Fruit fly (Drosophila melanogaster) whole organism, embryonic: ENCODE measurements around the gene CG9630.

Experiments used
- Atf6 ChIP-seq: fragments of 200-800 bp; sonication (Bioruptor generic); IDR thresholded peaks from 2 replicates; pipeline ENCODE4 v1.3.6; 2022; ENCODE audit warnings: missing biosample characterization, missing genetic modification characterization
- CG10431 ChIP-seq: fragments of 200-800 bp; sonication (Bioruptor generic); optimal IDR thresholded peaks from 3 replicates; lab custom pipeline; 2018; ENCODE audit warnings: missing biosample characterization, mild to moderate bottlenecking, missing genetic modification characterization
- CG12071 ChIP-seq: fragments of 200-800 bp; sonication (Bioruptor generic); optimal IDR thresholded peaks from 3 replicates; lab custom pipeline; 2018; ENCODE audit warnings: missing biosample characterization, mild to moderate bottlenecking, missing genetic modification characterization
- CG12219 ChIP-seq: fragments of 200-800 bp; sonication (Bioruptor generic); optimal IDR thresholded peaks from 3 replicates; lab custom pipeline; 2018; ENCODE audit warnings: missing biosample characterization, mild to moderate bottlenecking, missing genetic modification characterization
- CG12299 ChIP-seq: fragments of 200-800 bp; sonication (Bioruptor generic); optimal IDR thresholded peaks from 2 replicates; lab custom pipeline; 2018; ENCODE audit warnings: missing biosample characterization, mild to moderate bottlenecking, missing genetic modification characterization
- CG12391 ChIP-seq: fragments of 200-800 bp; sonication (Bioruptor generic); optimal IDR thresholded peaks from 3 replicates; lab custom pipeline; 2018; ENCODE audit warnings: missing biosample characterization, mild to moderate bottlenecking, missing genetic modification characterization, moderate library complexity
- CG13287 ChIP-seq: fragments of 200-800 bp; sonication (Bioruptor generic); IDR thresholded peaks from 2 replicates; pipeline ENCODE4 v1.3.6; 2022; ENCODE audit warnings: missing biosample characterization, missing genetic modification characterization; ENCODE audit not compliant: partially characterized antibody
- CG14710 ChIP-seq: fragments of 200-800 bp; sonication (Bioruptor generic); optimal IDR thresholded peaks from 3 replicates; lab custom pipeline; 2019; ENCODE audit warnings: missing biosample characterization, mild to moderate bottlenecking, missing genetic modification characterization, moderate library complexity
- CG15011 ChIP-seq: fragments of 200-800 bp; sonication (Bioruptor generic); optimal IDR thresholded peaks from 3 replicates; lab custom pipeline; 2018; ENCODE audit warnings: missing biosample characterization, mild to moderate bottlenecking, missing genetic modification characterization
- CG16779 ChIP-seq: fragments of 200-800 bp; sonication (Bioruptor generic); IDR thresholded peaks from 2 replicates; pipeline ENCODE4 v1.3.6; 2022; ENCODE audit warnings: missing biosample characterization, missing genetic modification characterization
- CG16863 ChIP-seq: fragments of 200-800 bp; sonication (Bioruptor generic); optimal IDR thresholded peaks from 3 replicates; lab custom pipeline; 2016; ENCODE audit warnings: missing biosample characterization, missing genetic modification characterization
- CG2129 ChIP-seq: fragments of 200-800 bp; sonication (Bioruptor generic); IDR thresholded peaks from 2 replicates; pipeline ENCODE4 v1.3.6; 2022; ENCODE audit warnings: missing biosample characterization, missing genetic modification characterization; ENCODE audit not compliant: partially characterized antibody
- CG2712 ChIP-seq: fragments of 200-800 bp; optimal IDR thresholded peaks from 3 replicates; lab custom pipeline; 2019; ENCODE audit warnings: missing biosample characterization, mild to moderate bottlenecking, missing genetic modification characterization, moderate library complexity
- CG30431 ChIP-seq: fragments of 200-800 bp; sonication (Bioruptor generic); optimal IDR thresholded peaks from 2 replicates; lab custom pipeline; 2017; ENCODE audit warnings: missing biosample characterization, missing genetic modification characterization
- CG6254 ChIP-seq: fragments of 200-800 bp; sonication (Bioruptor generic); optimal IDR thresholded peaks from 3 replicates; lab custom pipeline; 2017; ENCODE audit warnings: mild to moderate bottlenecking, missing biosample characterization, missing genetic modification reagents, missing genetic modification characterization
- CG8359 ChIP-seq: fragments of 200-800 bp; sonication (Bioruptor generic); optimal IDR thresholded peaks from 2 replicates; lab custom pipeline; 2017; ENCODE audit warnings: missing biosample characterization, mild to moderate bottlenecking, missing genetic modification characterization, borderline replicate concordance
- CoRest ChIP-seq: fragments of 200-800 bp; sonication (Bioruptor generic); optimal IDR thresholded peaks from 3 replicates; lab custom pipeline; 2018; ENCODE audit warnings: missing biosample characterization, mild to moderate bottlenecking, missing genetic modification characterization, moderate library complexity
- D ChIP-seq, 2 experiments: fragments of 200-800 bp in 1 of 2; fragments of >200 bp in 1 of 2; sonication (Bioruptor generic) in 1 of 2; optimal IDR thresholded peaks; 2 replicates in 1 of 2; 3 replicates in 1 of 2; lab custom pipeline; 2017; ENCODE audit warnings: mild to moderate bottlenecking in 1 of 2, missing biosample characterization in 1 of 2, missing genetic modification characterization in 1 of 2, missing genetic modification reagents in 1 of 2
- Doc3 ChIP-seq: fragments of 200-800 bp; sonication (Bioruptor generic); IDR thresholded peaks from 3 replicates; pipeline ENCODE4 v1.3.6; 2022; ENCODE audit warnings: missing biosample characterization, missing genetic modification characterization; ENCODE audit not compliant: partially characterized antibody
- Drgx ChIP-seq: fragments of 200-800 bp; sonication (Bioruptor generic); IDR thresholded peaks from 2 replicates; pipeline ENCODE4 v1.3.6; 2022; ENCODE audit warnings: missing biosample characterization, missing genetic modification characterization
- Ets97D ChIP-seq: fragments of 200-800 bp; sonication (Bioruptor generic); optimal IDR thresholded peaks from 3 replicates; lab custom pipeline; 2016; ENCODE audit warnings: missing biosample characterization, missing genetic modification characterization
- H15 ChIP-seq: fragments of 200-800 bp; sonication (Bioruptor generic); IDR thresholded peaks from 3 replicates; pipeline ENCODE4 v1.3.6; 2022; ENCODE audit warnings: missing biosample characterization, missing genetic modification characterization
- Mes4 ChIP-seq: fragments of 200-800 bp; sonication (Bioruptor generic); optimal IDR thresholded peaks from 2 replicates; lab custom pipeline; 2016; ENCODE audit warnings: missing biosample characterization, missing genetic modification characterization
- NC2β ChIP-seq: fragments of 200-800 bp; sonication (Bioruptor generic); optimal IDR thresholded peaks from 2 replicates; lab custom pipeline; 2016; ENCODE audit warnings: missing biosample characterization, missing genetic modification characterization
- Scr ChIP-seq: fragments of 200-800 bp; sonication (Bioruptor generic); IDR thresholded peaks from 2 replicates; pipeline ENCODE4 v1.3.6; 2022; ENCODE audit warnings: missing biosample characterization, missing genetic modification characterization; ENCODE audit not compliant: partially characterized antibody
- Side ChIP-seq: fragments of 200-800 bp; sonication (Bioruptor generic); optimal IDR thresholded peaks from 2 replicates; lab custom pipeline; 2016; ENCODE audit warnings: missing biosample characterization, missing genetic modification characterization
- Spps ChIP-seq: fragments of 200-800 bp; sonication (Bioruptor generic); optimal IDR thresholded peaks from 2 replicates; lab custom pipeline; 2018; ENCODE audit warnings: missing biosample characterization, mild to moderate bottlenecking, missing genetic modification characterization
- TFAM ChIP-seq: fragments of 200-800 bp; sonication (Bioruptor generic); optimal IDR thresholded peaks from 2 replicates; lab custom pipeline; 2017; ENCODE audit warnings: missing biosample characterization, missing genetic modification characterization, inconsistent platforms
- Taf1 ChIP-seq: fragments of 200-800 bp; sonication (Bioruptor generic); IDR thresholded peaks from 2 replicates; pipeline ENCODE4 v1.3.6; 2022; ENCODE audit warnings: missing biosample characterization, missing genetic modification characterization
- bsh ChIP-seq, 2 experiments: fragments of 200-800 bp; sonication (Bioruptor generic); optimal IDR thresholded peaks; 2 replicates each; lab custom pipeline; 2017 to 2018; ENCODE audit warnings: mild to moderate bottlenecking in 2 of 2, missing biosample characterization in 2 of 2, missing genetic modification characterization in 2 of 2, moderate library complexity in 1 of 2
- danr ChIP-seq: fragments of 200-800 bp; sonication (Bioruptor generic); IDR thresholded peaks from 2 replicates; pipeline ENCODE4 v1.3.6; 2022; ENCODE audit warnings: missing biosample characterization, missing genetic modification characterization
- dpn ChIP-seq, 2 experiments: fragments of 200-800 bp; sonication (Bioruptor generic); optimal IDR thresholded peaks; 3 replicates each; lab custom pipeline; 2016; ENCODE audit warnings: missing biosample characterization in 2 of 2, missing genetic modification characterization in 2 of 2
- en ChIP-seq: fragments of 200-800 bp; sonication (Bioruptor generic); optimal IDR thresholded peaks from 2 replicates; lab custom pipeline; 2016; ENCODE audit warnings: missing biosample characterization, missing genetic modification characterization
- gce ChIP-seq: fragments of 200-800 bp; sonication (Bioruptor generic); IDR thresholded peaks from 3 replicates; pipeline ENCODE4 v1.3.6; 2022; ENCODE audit warnings: missing biosample characterization, missing genetic modification characterization
- gro ChIP-seq: fragments of 200-800 bp; sonication (Bioruptor generic); optimal IDR thresholded peaks from 2 replicates; lab custom pipeline; 2016; ENCODE audit warnings: missing biosample characterization, missing genetic modification characterization
- gsb ChIP-seq: fragments of 200-800 bp; sonication (Bioruptor generic); IDR thresholded peaks from 2 replicates; pipeline ENCODE4 v1.3.6; 2022; ENCODE audit warnings: missing biosample characterization, missing genetic modification characterization
- gt ChIP-seq: fragments of 200-800 bp; sonication (Bioruptor generic); IDR thresholded peaks from 2 replicates; pipeline ENCODE4 v1.3.6; 2022; ENCODE audit warnings: missing biosample characterization, missing genetic modification characterization
- jumu ChIP-seq: fragments of 200-800 bp; sonication (Bioruptor generic); optimal IDR thresholded peaks from 3 replicates; lab custom pipeline; 2016; ENCODE audit warnings: missing biosample characterization, missing genetic modification characterization
- ken ChIP-seq: fragments of 200-800 bp; sonication (Bioruptor generic); IDR thresholded peaks from 3 replicates; pipeline ENCODE4 v1.3.6; 2022; ENCODE audit warnings: missing biosample characterization, missing genetic modification characterization
- knrl ChIP-seq: fragments of 200-800 bp; sonication (Bioruptor generic); IDR thresholded peaks from 3 replicates; pipeline ENCODE4 v1.3.6; 2022; ENCODE audit warnings: missing biosample characterization, missing genetic modification characterization; ENCODE audit not compliant: partially characterized antibody
- lbe ChIP-seq: fragments of 200-800 bp; sonication (Bioruptor generic); optimal IDR thresholded peaks from 2 replicates; lab custom pipeline; 2016; ENCODE audit warnings: missing biosample characterization, mild to moderate bottlenecking, missing genetic modification characterization
- lov ChIP-seq, 2 experiments: fragments of 200-800 bp in 1 of 2; fragments of >200 bp in 1 of 2; sonication (Bioruptor generic) in 1 of 2; IDR thresholded peaks in 1 of 2; optimal IDR thresholded peaks in 1 of 2; 2 replicates in 1 of 2; 3 replicates in 1 of 2; pipeline versions ENCODE4 v1.3.6 to Lab custom; 2017 to 2022; ENCODE audit warnings: missing biosample characterization in 1 of 2, missing genetic modification characterization in 1 of 2
- nerfin-2 ChIP-seq: fragments of 200-800 bp; sonication (Bioruptor generic); IDR thresholded peaks from 2 replicates; pipeline ENCODE4 v1.3.6; 2022; ENCODE audit warnings: missing biosample characterization, missing genetic modification characterization; ENCODE audit not compliant: partially characterized antibody
- odd ChIP-seq: fragments of 200-800 bp; sonication (Bioruptor generic); optimal IDR thresholded peaks from 2 replicates; lab custom pipeline; 2017; ENCODE audit warnings: missing biosample characterization, mild to moderate bottlenecking, missing genetic modification characterization
- onecut ChIP-seq: fragments of 200-800 bp; sonication (Bioruptor generic); IDR thresholded peaks from 2 replicates; pipeline ENCODE4 v1.3.6; 2022; ENCODE audit warnings: missing biosample characterization, missing genetic modification characterization
- rib ChIP-seq: fragments of 200-800 bp; sonication (Bioruptor generic); IDR thresholded peaks from 2 replicates; pipeline ENCODE4 v1.3.6; 2022; ENCODE audit warnings: missing biosample characterization, missing genetic modification characterization
- sim ChIP-seq: fragments of 200-800 bp; sonication (Bioruptor generic); IDR thresholded peaks from 2 replicates; pipeline ENCODE4 v1.3.6; 2022; ENCODE audit warnings: missing biosample characterization, missing genetic modification characterization
- so ChIP-seq: fragments of 200-800 bp; sonication (Bioruptor generic); IDR thresholded peaks from 3 replicates; pipeline ENCODE4 v1.3.6; 2022; ENCODE audit warnings: missing biosample characterization, missing genetic modification characterization
- stwl ChIP-seq: fragments of 200-800 bp; sonication (Bioruptor generic); optimal IDR thresholded peaks from 3 replicates; lab custom pipeline; 2018; ENCODE audit warnings: missing biosample characterization, mild to moderate bottlenecking, missing genetic modification characterization, moderate library complexity
- z ChIP-seq: fragments of 200-800 bp; sonication (Bioruptor generic); IDR thresholded peaks from 3 replicates; pipeline ENCODE4 v1.3.6; 2022; ENCODE audit warnings: missing biosample characterization, missing genetic modification characterization

CG9630 gene

DNA sequence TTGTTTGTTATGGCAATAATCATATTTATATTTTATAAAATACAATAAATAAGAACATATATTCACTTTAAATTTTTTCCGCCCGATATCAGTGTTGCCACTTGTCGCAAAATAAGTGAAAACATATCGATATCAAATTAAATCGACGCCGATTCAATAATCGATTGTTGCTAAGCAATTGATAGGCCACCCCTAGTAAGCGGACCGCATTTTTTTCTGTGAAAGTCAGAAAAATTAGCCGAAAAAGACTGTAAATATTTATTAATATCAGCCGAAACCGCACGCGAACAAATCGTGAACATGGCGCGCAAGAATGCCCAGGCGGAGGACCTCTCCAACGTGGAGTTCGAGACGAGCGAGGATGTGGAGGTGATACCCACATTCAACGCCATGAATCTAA lies 43.3 kb upstream of the CG9630 start, which contains the start of gene CG7483 (continued):
- no peak for TF ChIP-seq H15 (GFP tag; lab: Robert Waterston, UW)
- TF ChIP-seq Taf1 (GFP tag; lab: Robert Waterston, UW): no peak
- TF ChIP-seq danr (GFP tag; lab: Robert Waterston, UW): no peak
- TF ChIP-seq CG12219 (GFP tag; lab: Kevin White, UChicago): no peak
- no peak for TF ChIP-seq CG6254 (GFP tag; lab: Kevin White, UChicago)
- no peak for TF ChIP-seq odd (GFP tag; lab: Kevin White, UChicago)
- peak; percentile 22 for TF ChIP-seq CG2712 (tag; lab: Kevin White, UChicago)
- TF ChIP-seq CG30431 (GFP tag; lab: Kevin White, UChicago): no peak
- TF ChIP-seq lbe (GFP tag; lab: Kevin White, UChicago): peak; percentile 34
- no peak for TF ChIP-seq lov (optimal IDR thresholded peaks at IDR 0.05; lab: Kevin White, UChicago)
- TF ChIP-seq lov (GFP tag; IDR thresholded peaks at IDR 0.05; lab: Robert Waterston, UW): no peak
- no peak for TF ChIP-seq jumu (GFP tag; lab: Kevin White, UChicago)
- peak; percentile 81 for TF ChIP-seq Scr (GFP tag; lab: Robert Waterston, UW)
- TF ChIP-seq D (optimal IDR thresholded peaks at IDR 0.05; lab: Kevin White, UChicago): no peak
- TF ChIP-seq D (GFP tag; optimal IDR thresholded peaks at IDR 0.05; lab: Kevin White, UChicago): no peak
- TF ChIP-seq rib (GFP tag; lab: Robert Waterston, UW): no peak
- TF ChIP-seq CG16779 (GFP tag; lab: Robert Waterston, UW): no peak
- TF ChIP-seq CG12299: no peak
- no peak for TF ChIP-seq gce (GFP tag; lab: Robert Waterston, UW)
- no peak for TF ChIP-seq bsh (GFP tag; optimal IDR thresholded peaks at IDR 0.05; lab: Kevin White, UChicago)
- no peak for TF ChIP-seq CG16863 (GFP tag; lab: Kevin White, UChicago)
- TF ChIP-seq CG8359 (GFP tag; lab: Kevin White, UChicago): no peak
- TF ChIP-seq Mes4 (GFP tag; lab: Kevin White, UChicago): no peak
- no peak for TF ChIP-seq NC2β
- no peak for TF ChIP-seq Drgx (GFP tag; lab: Robert Waterston, UW)
- no peak for TF ChIP-seq CG15011 (GFP tag; lab: Kevin White, UChicago)
- TF ChIP-seq CG12391: no peak
- peak; percentile 20 for TF ChIP-seq Ets97D (GFP tag; lab: Kevin White, UChicago)
- TF ChIP-seq CG12071 (GFP tag; lab: Kevin White, UChicago): no peak
- TF ChIP-seq TFAM (GFP tag; lab: Kevin White, UChicago): no peak
- no peak for TF ChIP-seq dpn (GFP tag; optimal IDR thresholded peaks at IDR 0.05; lab: Kevin White, UChicago)
- no peak for TF ChIP-seq sim (GFP tag; lab: Robert Waterston, UW)
- TF ChIP-seq onecut (GFP tag; lab: Robert Waterston, UW): no peak
- TF ChIP-seq Doc3 (GFP tag; lab: Robert Waterston, UW): peak; percentile 77
- peak; percentile 30 for TF ChIP-seq stwl (tag; lab: Kevin White, UChicago)
- TF ChIP-seq en (GFP tag; lab: Kevin White, UChicago): no peak
- peak; percentile 95 for TF ChIP-seq CG13287 (GFP tag; lab: Robert Waterston, UW)
- TF ChIP-seq z (GFP tag; lab: Robert Waterston, UW): no peak
- TF ChIP-seq Side (GFP tag; lab: Kevin White, UChicago): no peak
- peak; percentile 55 for TF ChIP-seq CG14710 (tag; lab: Kevin White, UChicago)
- TF ChIP-seq gt (GFP tag; lab: Robert Waterston, UW): no peak
- no peak for TF ChIP-seq gro (GFP tag; lab: Kevin White, UChicago)
- peak; percentile 10 for TF ChIP-seq CoRest (tag; lab: Kevin White, UChicago)
- no peak for TF ChIP-seq Spps (tag; lab: Kevin White, UChicago)
- TF ChIP-seq CG10431 (GFP tag; lab: Kevin White, UChicago): no peak
- TF ChIP-seq Atf6: no peak
- peak; percentile 78 for TF ChIP-seq knrl (GFP tag; lab: Robert Waterston, UW)
- no peak for TF ChIP-seq ken (GFP tag; lab: Robert Waterston, UW)
- TF ChIP-seq nerfin-2 (GFP tag; lab: Robert Waterston, UW): peak; percentile 79
- no peak for TF ChIP-seq gsb (GFP tag; lab: Robert Waterston, UW)
- no peak for TF ChIP-seq so (GFP tag; lab: Robert Waterston, UW)
- peak; percentile 66 for TF ChIP-seq CG2129
